Fruit fly (Drosophila melanogaster) whole organism, wandering third instar larva: ENCODE measurements around the gene CG17364.

ENCODE experiments used
- Abd-B ChIP-seq: fragments of >200 bp; optimal IDR thresholded peaks from 2 replicates; lab custom pipeline; 2017; ENCODE audit warnings: missing biosample characterization, missing genetic modification characterization
- CG32264 ChIP-seq: fragments of 200-800 bp; sonication (Bioruptor generic); optimal IDR thresholded peaks from 2 replicates; lab custom pipeline; 2016; ENCODE audit warnings: missing biosample characterization, missing genetic modification characterization
- CG9705 ChIP-seq: fragments of 200-800 bp; sonication (Bioruptor generic); optimal IDR thresholded peaks from 2 replicates; lab custom pipeline; 2018; ENCODE audit warnings: missing biosample characterization, mild to moderate bottlenecking, missing genetic modification characterization
- CrebA ChIP-seq: fragments of 200-800 bp; sonication (Bioruptor generic); optimal IDR thresholded peaks from 2 replicates; lab custom pipeline; 2016; ENCODE audit warnings: missing biosample characterization, mild to moderate bottlenecking, missing genetic modification characterization, borderline replicate concordance
- Dfd ChIP-seq: fragments of >200 bp; optimal IDR thresholded peaks from 2 replicates; lab custom pipeline; 2017; ENCODE audit warnings: missing biosample characterization, missing genetic modification characterization
- Dif ChIP-seq: fragments of 200-275, 200-300 bp; sonication (Bioruptor generic); optimal IDR thresholded peaks from 2 replicates; lab custom pipeline; 2018; ENCODE audit warnings: missing biosample characterization, missing genetic modification characterization; ENCODE audit not compliant: partially characterized antibody
- GATAd ChIP-seq: sonication (Bioruptor generic); optimal IDR thresholded peaks from 2 replicates; lab custom pipeline; 2016; ENCODE audit warnings: missing biosample characterization, missing genetic modification characterization
- HLH106 ChIP-seq: fragments of 200-800 bp; optimal IDR thresholded peaks from 3 replicates; lab custom pipeline; 2019; ENCODE audit warnings: missing biosample characterization, mild to moderate bottlenecking, missing genetic modification characterization, moderate library complexity
- Hnf4 ChIP-seq: fragments of 200-800 bp; sonication (Bioruptor generic); optimal IDR thresholded peaks from 2 replicates; lab custom pipeline; 2016; ENCODE audit warnings: missing biosample characterization, mild to moderate bottlenecking, missing genetic modification characterization
- Hr78 ChIP-seq: fragments of >200 bp; optimal IDR thresholded peaks from 2 replicates; lab custom pipeline; 2017; ENCODE audit warnings: missing biosample characterization, missing genetic modification characterization
- Hr83 ChIP-seq: fragments of 200-300 bp; sonication (Bioruptor generic); optimal IDR thresholded peaks from 2 replicates; lab custom pipeline; 2016; ENCODE audit warnings: missing biosample characterization, mild to moderate bottlenecking, missing genetic modification characterization, moderate library complexity; ENCODE audit not compliant: poor library complexity, severe bottlenecking
- Jra ChIP-seq: sonication (Bioruptor generic); optimal IDR thresholded peaks from 2 replicates; lab custom pipeline; 2016; ENCODE audit warnings: missing biosample characterization, missing genetic modification characterization
- Mio ChIP-seq: sonication (Bioruptor generic); optimal IDR thresholded peaks from 2 replicates; lab custom pipeline; 2016; ENCODE audit warnings: missing biosample characterization, missing genetic modification characterization
- Myc ChIP-seq: fragments of >200 bp; optimal IDR thresholded peaks from 2 replicates; lab custom pipeline; 2017
- N ChIP-seq: fragments of >200 bp; optimal IDR thresholded peaks from 2 replicates; lab custom pipeline; 2018; ENCODE audit warnings: missing biosample characterization, missing external identifiers, missing genetic modification characterization
- OdsH ChIP-seq: fragments of 200-800 bp; sonication (Bioruptor generic); optimal IDR thresholded peaks from 2 replicates; lab custom pipeline; 2016; ENCODE audit warnings: missing biosample characterization, mild to moderate bottlenecking, missing genetic modification characterization
- Rel ChIP-seq, 2 experiments: fragments of 200-800 bp; sonication (Bioruptor generic) in 1 of 2; optimal IDR thresholded peaks; 2 replicates in 1 of 2; 3 replicates in 1 of 2; lab custom pipeline; 2016 to 2019; ENCODE audit warnings: mild to moderate bottlenecking in 2 of 2, missing biosample characterization in 2 of 2, missing genetic modification characterization in 2 of 2, moderate library complexity in 1 of 2
- Sp1 ChIP-seq: fragments of 200-800 bp; sonication (Bioruptor generic); optimal IDR thresholded peaks from 3 replicates; lab custom pipeline; 2019; ENCODE audit warnings: missing biosample characterization, mild to moderate bottlenecking, missing genetic modification characterization, moderate library complexity
- Vsx2 ChIP-seq: fragments of 200-300, 225-300 bp; sonication (Bioruptor generic); optimal IDR thresholded peaks from 2 replicates; lab custom pipeline; 2018; ENCODE audit warnings: missing biosample characterization, missing genetic modification characterization; ENCODE audit not compliant: partially characterized antibody
- br ChIP-seq: fragments of 200-800 bp; sonication (Bioruptor generic); optimal IDR thresholded peaks from 2 replicates; lab custom pipeline; 2016; ENCODE audit warnings: missing biosample characterization, missing genetic modification characterization
- brk ChIP-seq: fragments of 200-800 bp; sonication (Bioruptor generic); optimal IDR thresholded peaks from 2 replicates; lab custom pipeline; 2016; ENCODE audit warnings: missing biosample characterization, mild to moderate bottlenecking, missing genetic modification characterization
- dl ChIP-seq, 2 experiments: fragments of 175-275, 200-275 bp in 1 of 2; fragments of 200-275 bp in 1 of 2; sonication (Bioruptor generic); optimal IDR thresholded peaks; lab custom pipeline; 2018; ENCODE audit warnings: mild to moderate bottlenecking in 2 of 2, missing biosample characterization in 2 of 2, missing genetic modification characterization in 2 of 2, moderate library complexity in 2 of 2; ENCODE audit not compliant: partially characterized antibody in 2 of 2, insufficient read depth in 1 of 2
- dmrt93B ChIP-seq: fragments of 200-800 bp; sonication (Bioruptor generic); optimal IDR thresholded peaks from 2 replicates; lab custom pipeline; 2018; ENCODE audit warnings: missing biosample characterization, mild to moderate bottlenecking, missing genetic modification characterization
- dsf ChIP-seq: sonication (Bioruptor generic); optimal IDR thresholded peaks from 2 replicates; lab custom pipeline; 2016; ENCODE audit warnings: missing biosample characterization, missing genetic modification characterization, borderline replicate concordance
- ey ChIP-seq: fragments of 200-800 bp; sonication (Bioruptor generic); optimal IDR thresholded peaks from 2 replicates; lab custom pipeline; 2016; ENCODE audit warnings: missing biosample characterization, missing genetic modification characterization
- foxo ChIP-seq, 2 experiments: fragments of 200-800 bp; sonication (Bioruptor generic); optimal IDR thresholded peaks; 2 replicates in 1 of 2; 3 replicates in 1 of 2; lab custom pipeline; 2016 to 2017; ENCODE audit warnings: missing biosample characterization in 2 of 2, missing genetic modification characterization in 2 of 2
- fru ChIP-seq: fragments of 200-800 bp; sonication (Bioruptor generic); optimal IDR thresholded peaks from 3 replicates; lab custom pipeline; 2016; ENCODE audit warnings: missing biosample characterization, mild to moderate bottlenecking, missing genetic modification characterization
- h ChIP-seq: fragments of 200-800 bp; sonication (Bioruptor generic); optimal IDR thresholded peaks from 3 replicates; lab custom pipeline; 2016; ENCODE audit warnings: missing biosample characterization, mild to moderate bottlenecking, missing genetic modification characterization
- jim ChIP-seq: fragments of 175-275, 200-325 bp; sonication (Bioruptor generic); optimal IDR thresholded peaks from 2 replicates; lab custom pipeline; 2016; ENCODE audit warnings: missing biosample characterization, mild to moderate bottlenecking, missing genetic modification characterization
- lola ChIP-seq: fragments of >200 bp; optimal IDR thresholded peaks from 2 replicates; lab custom pipeline; 2017; ENCODE audit warnings: missing biosample characterization, missing genetic modification characterization
- pan ChIP-seq: fragments of >200 bp; optimal IDR thresholded peaks from 2 replicates; lab custom pipeline; 2017
- psq ChIP-seq: fragments of 200-800 bp; sonication (Bioruptor generic); optimal IDR thresholded peaks from 3 replicates; lab custom pipeline; 2017; ENCODE audit warnings: missing biosample characterization, mild to moderate bottlenecking, missing genetic modification characterization, moderate library complexity
- rgr ChIP-seq: fragments of 200-800 bp; sonication (Bioruptor generic); optimal IDR thresholded peaks from 3 replicates; lab custom pipeline; 2016; ENCODE audit warnings: missing biosample characterization, mild to moderate bottlenecking, missing genetic modification characterization
- sage ChIP-seq: fragments of 200-800 bp; sonication (Bioruptor generic); optimal IDR thresholded peaks from 2 replicates; lab custom pipeline; 2016; ENCODE audit warnings: missing biosample characterization, mild to moderate bottlenecking, missing genetic modification characterization
- sv ChIP-seq: fragments of 200-800 bp; sonication (Bioruptor generic); optimal IDR thresholded peaks from 3 replicates; lab custom pipeline; 2016; ENCODE audit warnings: missing biosample characterization, missing genetic modification characterization
- tai ChIP-seq: sonication (Bioruptor generic); optimal IDR thresholded peaks from 2 replicates; lab custom pipeline; 2016; ENCODE audit warnings: missing biosample characterization, missing genetic modification characterization
- usp ChIP-seq: fragments of >200 bp; optimal IDR thresholded peaks from 2 replicates; lab custom pipeline; 2017; ENCODE audit warnings: missing biosample characterization, missing genetic modification characterization
- woc ChIP-seq: sonication (Bioruptor generic); optimal IDR thresholded peaks from 2 replicates; lab custom pipeline; 2016; ENCODE audit warnings: missing biosample characterization, mild to moderate bottlenecking, missing genetic modification characterization

The CG17364 gene

dm6 chr3L:13996437-13996836 is 3.2 kb upstream of the CG17364 start:
- TF ChIP-seq CG32264 (no peak), Myc (lab: Kevin White, UChicago) (no peak), Dfd (GFP tag; lab: Kevin White, UChicago) (no peak), OdsH (GFP tag; lab: Kevin White, UChicago) (no peak), GATAd (no peak), brk (no peak), Hr78 (GFP tag; lab: Kevin White, UChicago) (no peak), jim (GFP tag; lab: Kevin White, UChicago) (no peak), dl (GFP tag; optimal IDR thresholded peaks at IDR 0.05; lab: Kevin White, UChicago; ENCODE audit: insufficient read depth in 1 of 2, partially characterized antibody in 2 of 2) (no peak)

DNA sequence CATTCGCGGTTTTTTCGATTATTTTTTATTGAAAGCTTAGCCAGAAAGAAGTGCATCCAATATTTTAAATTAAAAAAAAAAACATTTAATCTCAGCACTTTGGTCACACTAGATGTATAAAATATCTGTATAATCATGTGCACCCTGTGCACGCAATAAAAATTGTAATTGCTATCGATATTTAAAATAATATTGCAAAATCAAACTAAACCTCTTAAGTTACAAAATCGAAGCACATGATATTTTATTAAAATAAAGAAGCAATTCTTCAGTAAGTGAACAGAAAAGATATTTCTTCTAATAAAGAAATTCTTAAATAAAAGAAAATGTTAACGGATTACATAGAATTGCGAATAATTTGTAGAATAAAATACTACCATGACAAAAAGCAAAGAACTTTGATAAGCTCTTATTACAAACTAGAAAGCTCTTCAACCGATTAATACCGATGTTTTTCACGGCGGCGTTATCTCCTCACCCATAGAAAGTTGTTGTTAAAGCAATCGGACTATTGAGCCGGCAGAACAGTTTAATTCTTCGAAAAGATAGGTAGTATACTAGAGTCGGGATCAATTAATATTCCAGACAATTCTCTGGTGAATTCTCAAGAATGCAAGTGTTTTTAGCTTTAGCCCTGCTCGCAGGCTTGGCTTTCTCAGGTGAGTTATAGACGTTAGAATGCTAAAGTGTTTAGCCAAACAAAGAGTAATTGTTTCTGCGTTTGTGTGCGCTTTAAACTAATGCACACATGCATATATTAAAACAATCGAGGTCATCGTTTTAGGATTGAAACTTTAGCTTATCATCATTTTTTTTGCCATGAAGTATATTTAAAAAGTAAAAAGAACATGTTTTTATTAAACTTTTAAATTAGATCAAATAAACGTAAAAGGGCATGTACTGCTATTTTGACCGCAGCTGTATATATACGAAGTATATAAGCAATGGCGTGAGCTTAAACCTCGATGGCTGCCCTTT is 831 bp upstream of the CG17364 start, which contains the start of gene CtsK1:
Gene CtsK1, plus strand, starts transcription at position 490 of the 978 bp plus-strand sequence.
- TF ChIP-seq pan (lab: Kevin White, UChicago) (no peak), brk (no peak), Myc (lab: Kevin White, UChicago) (no peak), Sp1 (peak; percentile 53), dmrt93B (GFP tag; lab: Kevin White, UChicago) (no peak), woc (GFP tag; lab: Kevin White, UChicago) (peak; percentile 27), h (GFP tag; lab: Kevin White, UChicago) (peak; percentile 64), Dif (GFP tag; lab: Kevin White, UChicago) (no peak), N (GFP tag; lab: Kevin White, UChicago) (no peak), Rel (GFP tag; optimal IDR thresholded peaks at IDR 0.05; lab: Kevin White, UChicago) (no peak), Rel (tag; optimal IDR thresholded peaks at IDR 0.05; lab: Kevin White, UChicago) (no peak), rgr (peak; percentile 66), psq (GFP tag; lab: Kevin White, UChicago) (peak; percentile 61), CG32264 (peak; percentile 14), Hr83 (GFP tag; lab: Kevin White, UChicago) (no peak), foxo (GFP tag; optimal IDR thresholded peaks at IDR 0.05; lab: Kevin White, UChicago) (peak in 1 of 2 experiments; percentile 73), dl (GFP tag; optimal IDR thresholded peaks at IDR 0.05; lab: Kevin White, UChicago; ENCODE audit: insufficient read depth in 1 of 2, partially characterized antibody in 2 of 2) (no peak), Jra (GFP tag; lab: Kevin White, UChicago) (no peak), lola (GFP tag; lab: Kevin White, UChicago) (no peak), tai (no peak), Vsx2 (GFP tag; lab: Kevin White, UChicago) (no peak), ey (GFP tag; lab: Kevin White, UChicago) (peak; percentile 68), CG9705 (GFP tag; lab: Kevin White, UChicago) (no peak), HLH106 (tag; lab: Kevin White, UChicago) (peak; percentile 68), Mio (no peak), Hr78 (GFP tag; lab: Kevin White, UChicago) (no peak), CrebA (GFP tag; lab: Kevin White, UChicago) (no peak), jim (GFP tag; lab: Kevin White, UChicago) (no peak), usp (GFP tag; lab: Kevin White, UChicago) (no peak), sv (GFP tag; lab: Kevin White, UChicago) (no peak), Dfd (GFP tag; lab: Kevin White, UChicago) (no peak), dsf (no peak), br (peak; percentile 14), OdsH (GFP tag; lab: Kevin White, UChicago) (peak; percentile 70), GATAd (no peak), Abd-B (no peak), fru (GFP tag; lab: Kevin White, UChicago) (peak; percentile 68), Hnf4 (peak; percentile 32), sage (GFP tag; lab: Kevin White, UChicago) (no peak)
- TF ChIP-seq, all 38 proteins: peak for 13
